Worm (Caenorhabditis elegans) whole organism, late embryonic: ENCODE results near the gene Y46C8AL.11.

Experiments
- T23F11.4 ChIP-seq: fragments of 200-800 bp; sonication (Bioruptor generic); optimal IDR thresholded peaks from 2 replicates; lab custom pipeline; 2018; ENCODE audit warnings: mild to moderate bottlenecking, missing genetic modification characterization, missing compliant biosample characterization
- ama-1 ChIP-seq: fragments of 150-350 bp; optimal IDR thresholded peaks from 2 replicates; lab custom pipeline; 2014
- ceh-24 ChIP-seq: sonication (generic microtip); optimal IDR thresholded peaks from 2 replicates; lab custom pipeline; 2016; ENCODE audit warnings: mild to moderate bottlenecking, missing genetic modification characterization, missing compliant biosample characterization
- ceh-34 ChIP-seq: sonication (generic microtip); optimal IDR thresholded peaks from 2 replicates; lab custom pipeline; 2016; ENCODE audit warnings: mild to moderate bottlenecking, missing genetic modification characterization, missing compliant biosample characterization
- ceh-6 ChIP-seq: fragments of 200-800 bp; sonication (Bioruptor generic); optimal IDR thresholded peaks from 2 replicates; lab custom pipeline; 2018; ENCODE audit warnings: mild to moderate bottlenecking, missing genetic modification characterization, missing compliant biosample characterization
- che-1 ChIP-seq: sonication (generic microtip); optimal IDR thresholded peaks from 2 replicates; lab custom pipeline; 2016; ENCODE audit warnings: mild to moderate bottlenecking, missing genetic modification characterization, missing compliant biosample characterization
- ets-4 ChIP-seq: sonication (generic microtip); optimal IDR thresholded peaks from 2 replicates; lab custom pipeline; 2016; ENCODE audit warnings: missing genetic modification characterization, missing compliant biosample characterization
- mec-3 ChIP-seq: sonication (generic microtip); optimal IDR thresholded peaks from 2 replicates; lab custom pipeline; 2016; ENCODE audit warnings: borderline replicate concordance, missing genetic modification characterization, missing compliant biosample characterization
- rnt-1 ChIP-seq: sonication (generic microtip); optimal IDR thresholded peaks from 2 replicates; lab custom pipeline; 2016; ENCODE audit warnings: missing genetic modification characterization, missing compliant biosample characterization

ce11 chrIV:3906393-3906792 is 36.7 kb upstream of the Y46C8AL.11 start, which contains the start of gene F56D6.11:
- TF ChIP-seq T23F11.4 (GFP tag; lab: Kevin White, UChicago) (no peak), mec-3 (tag; lab: Kevin White, UChicago) (no peak), ceh-24 (tag; lab: Kevin White, UChicago) (no peak), ceh-6 (GFP tag; lab: Kevin White, UChicago) (no peak), ets-4 (tag; lab: Kevin White, UChicago) (no peak), ceh-34 (tag; lab: Kevin White, UChicago) (no peak), ama-1 (no peak), che-1 (tag; lab: Kevin White, UChicago) (no peak), rnt-1 (tag; lab: Kevin White, UChicago) (no peak)
